Worm (Caenorhabditis elegans) whole organism, L4/young adult: ENCODE data around the gene F46B6.13.

Experiments
- W03F9.2 ChIP-seq: fragments of 150-350 bp; optimal IDR thresholded peaks from 2 replicates; lab custom pipeline; 2014; ENCODE audit warnings: missing biosample characterization, missing genetic modification characterization
- dao-5 ChIP-seq: sonication (generic microtip); optimal IDR thresholded peaks from 2 replicates; lab custom pipeline; 2016; ENCODE audit warnings: missing genotype, missing genetic modification characterization, moderate library complexity, missing compliant biosample characterization
- him-1 ChIP-seq: sonication (generic microtip); optimal IDR thresholded peaks from 2 replicates; lab custom pipeline; 2016; ENCODE audit warnings: missing genotype, missing genetic modification reagents, missing genetic modification characterization, missing compliant biosample characterization

F46B6.13 gene

DNA sequence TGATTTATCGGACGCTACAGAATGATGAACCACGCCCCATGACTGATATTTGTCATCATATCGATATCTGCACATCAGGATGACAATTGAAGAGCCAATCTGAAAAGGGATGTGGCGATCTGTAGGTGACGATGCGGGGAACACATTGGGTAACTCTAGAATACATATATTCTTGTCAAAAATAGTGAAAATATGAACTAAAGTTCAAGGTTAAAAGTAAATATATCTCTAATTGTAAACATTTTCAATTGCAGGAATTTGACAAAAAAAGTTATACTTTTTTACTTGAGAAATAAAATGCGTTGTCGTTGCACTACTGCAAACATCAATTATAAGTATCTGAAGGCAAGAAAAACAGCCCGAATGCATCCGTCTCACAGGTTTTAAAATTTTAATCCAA is 46.1 kb downstream of the F46B6.13 start, which contains the start of gene F58E6.6:
Gene F58E6.6, minus strand, starts transcription at position 101 of the 400 bp plus-strand sequence.
- TF ChIP-seq him-1 (tag; lab: Kevin White, UChicago) (no peak), W03F9.2 (tag; lab: Kevin White, UChicago) (no peak), dao-5 (tag; lab: Kevin White, UChicago) (no peak)

DNA sequence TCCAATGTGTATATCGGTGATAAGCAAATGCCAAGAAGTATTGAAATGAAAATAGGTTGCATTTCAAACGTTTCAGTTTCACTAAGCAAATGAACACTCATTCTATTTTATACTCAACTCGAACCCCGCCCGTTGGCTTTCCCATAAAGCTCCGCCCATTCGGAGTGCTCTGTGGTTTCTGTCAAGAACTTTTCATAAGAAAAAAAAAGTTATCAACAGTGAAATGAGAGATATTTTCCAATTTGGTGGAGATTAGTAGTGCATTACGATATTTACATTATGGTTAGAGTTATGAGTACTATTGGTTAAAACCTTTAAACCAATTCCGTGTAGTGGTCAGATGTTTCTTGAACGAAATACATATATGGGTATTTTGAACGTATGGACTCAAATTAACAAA is 48.7 kb downstream of the F46B6.13 start, which contains the start of gene F58E6.4:
Gene F58E6.4, minus strand, starts transcription at position 101 of the 400 bp plus-strand sequence.
- no peak for TF ChIP-seq him-1 (tag; lab: Kevin White, UChicago)
- no peak for TF ChIP-seq W03F9.2 (tag; lab: Kevin White, UChicago)
- TF ChIP-seq dao-5 (tag; lab: Kevin White, UChicago), result no peak
